Fruit fly (Drosophila melanogaster) whole organism, embryonic: Measurements from ENCODE around the gene CG14339.
A peak's percentile ranks its signal among the peaks of the same experiment; 100 is the strongest.

Source experiments
- Abd-B ChIP-seq: fragments of 200-800 bp; sonication (Bioruptor generic); optimal IDR thresholded peaks from 2 replicates; lab custom pipeline; 2018; ENCODE audit warnings: missing biosample characterization, mild to moderate bottlenecking, missing genetic modification characterization, moderate library complexity
- Aef1 ChIP-seq: fragments of 200-800 bp; sonication (Bioruptor generic); IDR thresholded peaks from 3 replicates; pipeline ENCODE4 v1.3.6; 2022; ENCODE audit warnings: missing biosample characterization, missing genetic modification characterization
- CG10321 ChIP-seq: fragments of 200-800 bp; sonication (Bioruptor generic); IDR thresholded peaks from 2 replicates; pipeline ENCODE4 v1.3.6; 2022; ENCODE audit warnings: missing biosample characterization, missing genetic modification characterization
- CG12104 ChIP-seq: fragments of 200-800 bp; sonication (Bioruptor generic); optimal IDR thresholded peaks from 3 replicates; lab custom pipeline; 2016; ENCODE audit warnings: missing biosample characterization, missing genetic modification characterization
- CG13287 ChIP-seq: fragments of 200-800 bp; sonication (Bioruptor generic); IDR thresholded peaks from 2 replicates; pipeline ENCODE4 v1.3.6; 2022; ENCODE audit warnings: missing biosample characterization, missing genetic modification characterization; ENCODE audit not compliant: partially characterized antibody
- CG13424 ChIP-seq: fragments of 200-800 bp; sonication (Bioruptor generic); optimal IDR thresholded peaks from 2 replicates; lab custom pipeline; 2019; ENCODE audit warnings: missing biosample characterization, mild to moderate bottlenecking, missing genetic modification characterization, moderate library complexity
- CG13624 ChIP-seq: fragments of 200-800 bp; sonication (Bioruptor generic); optimal IDR thresholded peaks from 2 replicates; lab custom pipeline; 2016; ENCODE audit warnings: missing biosample characterization, missing genetic modification characterization
- CG1603 ChIP-seq: fragments of 200-800 bp; sonication (Bioruptor generic); optimal IDR thresholded peaks from 2 replicates; lab custom pipeline; 2019; ENCODE audit warnings: missing biosample characterization, mild to moderate bottlenecking, missing genetic modification characterization, moderate library complexity
- CG17385 ChIP-seq: fragments of 200-800 bp; sonication (Bioruptor generic); optimal IDR thresholded peaks from 3 replicates; lab custom pipeline; 2018; ENCODE audit warnings: missing biosample characterization, mild to moderate bottlenecking, missing genetic modification characterization
- CG18599 ChIP-seq: fragments of 200-800 bp; sonication (Bioruptor generic); optimal IDR thresholded peaks from 3 replicates; lab custom pipeline; 2017; ENCODE audit warnings: missing biosample characterization, missing genetic modification characterization, mild to moderate bottlenecking, moderate library complexity, missing genetic modification reagents
- CG2116 ChIP-seq: fragments of 200-800 bp; sonication (Bioruptor generic); optimal IDR thresholded peaks from 3 replicates; lab custom pipeline; 2018; ENCODE audit warnings: missing biosample characterization, mild to moderate bottlenecking, missing genetic modification characterization
- CG2120 ChIP-seq: fragments of 200-800 bp; sonication (Bioruptor generic); optimal IDR thresholded peaks from 3 replicates; lab custom pipeline; 2016; ENCODE audit warnings: missing biosample characterization, missing genetic modification characterization
- CG3163 ChIP-seq: fragments of 200-800 bp; sonication (Bioruptor generic); optimal IDR thresholded peaks from 3 replicates; lab custom pipeline; 2016; ENCODE audit warnings: missing biosample characterization, missing genetic modification characterization
- CG4424 ChIP-seq: fragments of 200-800 bp; sonication (Bioruptor generic); optimal IDR thresholded peaks from 3 replicates; lab custom pipeline; 2016; ENCODE audit warnings: missing biosample characterization, missing genetic modification characterization
- CG6272 ChIP-seq: fragments of 200-800 bp; sonication (Bioruptor generic); IDR thresholded peaks from 2 replicates; pipeline ENCODE4 v1.3.6; 2022; ENCODE audit warnings: missing biosample characterization, missing genetic modification characterization
- CG7271 ChIP-seq: fragments of 200-800 bp; sonication (Bioruptor generic); optimal IDR thresholded peaks from 2 replicates; lab custom pipeline; 2018; ENCODE audit warnings: missing biosample characterization, mild to moderate bottlenecking, missing genetic modification characterization, moderate library complexity
- CG7372 ChIP-seq: fragments of 200-800 bp; sonication (Bioruptor generic); IDR thresholded peaks from 2 replicates; pipeline ENCODE4 v1.3.6; 2022; ENCODE audit warnings: missing biosample characterization, missing genetic modification characterization
- CG8290 ChIP-seq, 3 experiments: fragments of 200-800 bp; sonication (Bioruptor generic); optimal IDR thresholded peaks; 2 replicates each; lab custom pipeline; 2016 to 2019; ENCODE audit warnings: missing biosample characterization in 3 of 3, missing genetic modification characterization in 3 of 3, mild to moderate bottlenecking in 2 of 3, moderate library complexity in 1 of 3
- CG8388 ChIP-seq: fragments of 200-800 bp; sonication (Bioruptor generic); optimal IDR thresholded peaks from 2 replicates; lab custom pipeline; 2019; ENCODE audit warnings: missing biosample characterization, mild to moderate bottlenecking, missing genetic modification characterization, moderate library complexity
- CG8924 ChIP-seq: fragments of 200-800 bp; optimal IDR thresholded peaks from 3 replicates; lab custom pipeline; 2019; ENCODE audit warnings: missing biosample characterization, mild to moderate bottlenecking, missing genetic modification characterization, moderate library complexity
- CG9727 ChIP-seq: fragments of 200-800 bp; sonication (Bioruptor generic); optimal IDR thresholded peaks from 3 replicates; lab custom pipeline; 2017; ENCODE audit warnings: missing biosample characterization, mild to moderate bottlenecking, missing genetic modification characterization
- CG9932 ChIP-seq: fragments of 200-800 bp; sonication (Bioruptor generic); IDR thresholded peaks from 2 replicates; pipeline ENCODE4 v1.3.6; 2022; ENCODE audit warnings: missing biosample characterization, missing genetic modification characterization
- Elba2 ChIP-seq: fragments of 200-800 bp; sonication (Bioruptor generic); optimal IDR thresholded peaks from 3 replicates; lab custom pipeline; 2016; ENCODE audit warnings: missing biosample characterization, missing genetic modification characterization
- Fer3 ChIP-seq: fragments of 200-800 bp; sonication (Bioruptor generic); optimal IDR thresholded peaks from 2 replicates; lab custom pipeline; 2018; ENCODE audit warnings: missing biosample characterization, mild to moderate bottlenecking, missing genetic modification characterization, moderate library complexity
- H2.0 ChIP-seq: fragments of 200-800 bp; sonication (Bioruptor generic); IDR thresholded peaks from 2 replicates; pipeline ENCODE4 v1.3.6; 2022; ENCODE audit warnings: missing biosample characterization, missing genetic modification characterization
- HLH3B ChIP-seq: fragments of 200-800 bp; sonication (Bioruptor generic); IDR thresholded peaks from 2 replicates; pipeline ENCODE4 v1.3.6; 2022; ENCODE audit warnings: missing biosample characterization, missing genetic modification characterization
- Hsf ChIP-seq: fragments of 200-800 bp; sonication (Bioruptor generic); optimal IDR thresholded peaks from 3 replicates; lab custom pipeline; 2016; ENCODE audit warnings: missing biosample characterization, missing genetic modification characterization
- Lhr ChIP-seq: fragments of 200-800 bp; sonication (Bioruptor generic); optimal IDR thresholded peaks from 3 replicates; lab custom pipeline; 2017; ENCODE audit warnings: mild to moderate bottlenecking, missing biosample characterization, missing genetic modification reagents, missing genetic modification characterization
- MESR4 ChIP-seq: fragments of 200-800 bp; sonication (Bioruptor generic); optimal IDR thresholded peaks from 2 replicates; lab custom pipeline; 2018; ENCODE audit warnings: missing biosample characterization, mild to moderate bottlenecking, missing genetic modification characterization, moderate library complexity
- Rfx ChIP-seq: fragments of 200-800 bp; sonication (Bioruptor generic); IDR thresholded peaks from 2 replicates; pipeline ENCODE4 v1.3.6; 2022; ENCODE audit warnings: missing biosample characterization, missing genetic modification characterization
- bbx ChIP-seq: fragments of 200-800 bp; sonication (Bioruptor generic); IDR thresholded peaks from 2 replicates; pipeline ENCODE4 v1.3.6; 2022; ENCODE audit warnings: missing biosample characterization, missing genetic modification characterization; ENCODE audit not compliant: partially characterized antibody
- crol ChIP-seq: fragments of 200-800 bp; sonication (Bioruptor generic); IDR thresholded peaks from 2 replicates; pipeline ENCODE4 v1.3.6; 2022; ENCODE audit warnings: missing biosample characterization, missing genetic modification characterization
- ewg ChIP-seq: fragments of 200-800 bp; sonication (Bioruptor generic); optimal IDR thresholded peaks from 3 replicates; lab custom pipeline; 2017; ENCODE audit warnings: mild to moderate bottlenecking, missing biosample characterization, missing genetic modification reagents, missing genetic modification characterization
- kah ChIP-seq: fragments of 200-800 bp; sonication (Bioruptor generic); optimal IDR thresholded peaks from 2 replicates; lab custom pipeline; 2018; ENCODE audit warnings: missing biosample characterization, mild to moderate bottlenecking, missing genetic modification characterization
- lov ChIP-seq, 2 experiments: fragments of 200-800 bp in 1 of 2; fragments of >200 bp in 1 of 2; sonication (Bioruptor generic) in 1 of 2; IDR thresholded peaks in 1 of 2; optimal IDR thresholded peaks in 1 of 2; 2 replicates in 1 of 2; 3 replicates in 1 of 2; pipeline versions ENCODE4 v1.3.6 to Lab custom; 2017 to 2022; ENCODE audit warnings: missing biosample characterization in 1 of 2, missing genetic modification characterization in 1 of 2
- nmo ChIP-seq: fragments of 200-800 bp; sonication (Bioruptor generic); optimal IDR thresholded peaks from 2 replicates; lab custom pipeline; 2018; ENCODE audit warnings: missing biosample characterization, mild to moderate bottlenecking, missing genetic modification characterization, moderate library complexity
- peb ChIP-seq: fragments of 200-800 bp; sonication (Bioruptor generic); IDR thresholded peaks from 2 replicates; pipeline ENCODE4 v1.3.6; 2022; ENCODE audit warnings: missing biosample characterization, missing genetic modification characterization
- pho ChIP-seq: fragments of 200-800 bp; sonication (Bioruptor generic); optimal IDR thresholded peaks from 2 replicates; lab custom pipeline; 2016; ENCODE audit warnings: missing biosample characterization, missing genetic modification characterization
- schlank ChIP-seq: fragments of 200-800 bp; sonication (Bioruptor generic); optimal IDR thresholded peaks from 2 replicates; lab custom pipeline; 2018; ENCODE audit warnings: missing biosample characterization, mild to moderate bottlenecking, missing genetic modification characterization
- slbo ChIP-seq: fragments of 200-800 bp; sonication (Bioruptor generic); IDR thresholded peaks from 2 replicates; pipeline ENCODE4 v1.3.6; 2022; ENCODE audit warnings: missing biosample characterization, missing genetic modification characterization
- sob ChIP-seq: fragments of 200-800 bp; sonication (Bioruptor generic); IDR thresholded peaks from 2 replicates; pipeline ENCODE4 v1.3.6; 2022; ENCODE audit warnings: missing biosample characterization, missing genetic modification characterization
- sqz ChIP-seq: fragments of 200-800 bp; sonication (Bioruptor generic); optimal IDR thresholded peaks from 3 replicates; lab custom pipeline; 2018; ENCODE audit warnings: missing biosample characterization, mild to moderate bottlenecking, missing genetic modification characterization
- sug ChIP-seq: fragments of 200-800 bp; optimal IDR thresholded peaks from 2 replicates; lab custom pipeline; 2019; ENCODE audit warnings: missing biosample characterization, mild to moderate bottlenecking, missing genetic modification characterization, moderate library complexity
- tgo ChIP-seq: fragments of 200-800 bp; sonication (Bioruptor generic); IDR thresholded peaks from 3 replicates; pipeline ENCODE4 v1.3.6; 2022; ENCODE audit warnings: missing biosample characterization, missing genetic modification characterization
- trem ChIP-seq: fragments of 200-800 bp; optimal IDR thresholded peaks from 3 replicates; lab custom pipeline; 2019; ENCODE audit warnings: missing biosample characterization, mild to moderate bottlenecking, missing genetic modification characterization, moderate library complexity
- trh ChIP-seq: fragments of 200-800 bp; sonication (Bioruptor generic); optimal IDR thresholded peaks from 2 replicates; lab custom pipeline; 2016; ENCODE audit warnings: missing biosample characterization, missing genetic modification characterization
- zfh2 ChIP-seq: fragments of 200-800 bp; sonication (Bioruptor generic); optimal IDR thresholded peaks from 2 replicates; lab custom pipeline; 2016; ENCODE audit warnings: missing biosample characterization, missing genetic modification characterization

Gene CG14339

DNA sequence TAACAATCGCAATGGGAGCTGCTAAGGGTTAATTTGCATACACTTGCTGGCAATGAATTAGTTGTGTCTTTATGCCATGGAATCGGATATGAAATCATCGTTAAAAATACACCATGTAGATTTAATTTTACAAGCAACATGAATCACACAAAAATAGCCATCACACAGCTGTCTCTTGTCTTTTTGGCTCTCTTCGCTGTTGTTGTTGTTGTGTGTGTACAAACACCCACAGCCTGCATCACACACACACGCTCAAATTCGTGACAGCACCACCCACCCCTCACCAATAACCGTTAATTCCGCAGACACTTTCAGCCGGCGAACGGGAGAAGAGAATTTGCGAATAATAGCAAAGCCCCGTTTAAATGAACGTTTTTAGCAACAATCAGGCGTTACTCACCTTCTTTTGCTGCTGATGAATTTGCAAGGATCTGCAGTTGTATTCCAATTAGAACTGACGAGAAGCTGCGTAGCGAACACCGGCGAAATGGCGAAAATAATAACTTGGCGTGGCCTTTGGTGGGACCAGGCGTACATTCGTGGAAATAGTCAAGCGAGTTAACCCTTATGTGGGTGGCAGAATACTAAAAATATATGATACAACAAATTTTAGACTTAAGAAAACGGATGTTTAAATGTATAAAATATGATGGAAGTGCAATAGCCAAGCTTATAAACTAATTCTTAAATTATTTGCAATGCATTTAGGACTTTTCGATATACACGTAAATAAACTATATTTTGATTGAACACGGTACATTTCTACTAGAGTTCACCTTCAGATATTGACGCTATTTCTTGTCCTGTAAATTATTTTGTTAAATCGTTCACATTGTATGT is 49.6 kb downstream of the CG14339 start, which contains the start of gene capt:
TSS of gene capt (minus strand) at position 584 of the 840 bp plus-strand sequence.
- peak; percentile 23; the same call in 1 of the 2 replicates for TF ChIP-seq HLH3B
- peak; percentile 36 for TF ChIP-seq CG13624
- TF ChIP-seq Rfx, result peak; percentile 72
- peak; percentile 79 for TF ChIP-seq Elba2 (GFP tag; lab: Kevin White, UChicago)
- peak; percentile 25; the same call in 1 of the 2 replicates for TF ChIP-seq bbx (GFP tag; lab: Robert Waterston, UW)
- peak; percentile 68 for TF ChIP-seq slbo (GFP tag; lab: Robert Waterston, UW)
- TF ChIP-seq CG12104 (GFP tag; lab: Kevin White, UChicago), result peak; percentile 65
- peak; percentile 42 for TF ChIP-seq zfh2 (GFP tag; lab: Kevin White, UChicago)
- peak; percentile 35 for TF ChIP-seq CG8924 (tag; lab: Kevin White, UChicago)
- TF ChIP-seq Lhr (GFP tag; lab: Kevin White, UChicago), result peak; percentile 12
- 0 out of 2 replicates have a peak, but pooled peaks have one; percentile 7 for TF ChIP-seq H2.0 (GFP tag; lab: Robert Waterston, UW)
- peak; percentile 51; the same call in 2 of the 3 replicates for TF ChIP-seq tgo (GFP tag; lab: Robert Waterston, UW)
- peak; percentile 42; the same call in 1 of the 3 replicates for TF ChIP-seq Aef1
- TF ChIP-seq CG10321 (GFP tag; lab: Robert Waterston, UW), result 0 out of 2 replicates have a peak, but pooled peaks have one; percentile 9
- TF ChIP-seq pho, result peak; percentile 49
- TF ChIP-seq sqz (GFP tag; lab: Kevin White, UChicago), result no peak
- peak; percentile 10 for TF ChIP-seq CG8388 (GFP tag; lab: Kevin White, UChicago)
- no peak for TF ChIP-seq peb (GFP tag; lab: Robert Waterston, UW)
- no peak for TF ChIP-seq trh (GFP tag; lab: Kevin White, UChicago)
- TF ChIP-seq nmo (GFP tag; lab: Kevin White, UChicago), result peak; percentile 40
- peak; percentile 22 for TF ChIP-seq Fer3 (tag; lab: Kevin White, UChicago)
- TF ChIP-seq CG7372 (GFP tag; lab: Robert Waterston, UW), result peak; percentile 39; the same call in 1 of the 2 replicates
- peak; percentile 51 for TF ChIP-seq MESR4
- TF ChIP-seq trem (tag; lab: Kevin White, UChicago), result peak; percentile 9
- peak; percentile 21 for TF ChIP-seq CG4424 (GFP tag; lab: Kevin White, UChicago)
- TF ChIP-seq CG6272, result no peak
- peak; percentile 81 for TF ChIP-seq CG9932 (GFP tag; lab: Robert Waterston, UW)
- TF ChIP-seq CG2116 (GFP tag; lab: Kevin White, UChicago), result peak; percentile 6
- peak; percentile 19; the same call in 1 of the 2 replicates for TF ChIP-seq CG13287
- no peak for TF ChIP-seq CG8290 (GFP tag; optimal IDR thresholded peaks at IDR 0.05; lab: Kevin White, UChicago)
- no peak for TF ChIP-seq CG8290 (tag; optimal IDR thresholded peaks at IDR 0.05; lab: Kevin White, UChicago)
- peak; percentile 10 for TF ChIP-seq CG17385 (GFP tag; lab: Kevin White, UChicago)
- no peak for TF ChIP-seq CG3163 (GFP tag; lab: Kevin White, UChicago)
- no peak for TF ChIP-seq CG7271 (tag; lab: Kevin White, UChicago)
- TF ChIP-seq CG2120 (GFP tag; lab: Kevin White, UChicago), result peak; percentile 74
- peak; percentile 46 for TF ChIP-seq Abd-B (GFP tag; lab: Kevin White, UChicago)
- peak; percentile 39 for TF ChIP-seq CG1603
- peak; percentile 18 for TF ChIP-seq CG9727
- TF ChIP-seq crol (GFP tag; lab: Robert Waterston, UW), result peak; percentile 90
- TF ChIP-seq ewg (GFP tag; lab: Kevin White, UChicago), result peak; percentile 5
- TF ChIP-seq kah (GFP tag; lab: Kevin White, UChicago), result peak; percentile 94
- TF ChIP-seq lov (optimal IDR thresholded peaks at IDR 0.05; lab: Kevin White, UChicago), result no peak
- no peak for TF ChIP-seq lov (GFP tag; IDR thresholded peaks at IDR 0.05; lab: Robert Waterston, UW)
- peak; percentile 27 for TF ChIP-seq schlank (tag; lab: Kevin White, UChicago)
- peak; percentile 8; the same call in 1 of the 2 replicates for TF ChIP-seq sob (GFP tag; lab: Robert Waterston, UW)
- TF ChIP-seq CG13424 (tag; lab: Kevin White, UChicago), result peak; percentile 45
- TF ChIP-seq Hsf (GFP tag; lab: Kevin White, UChicago), result peak; percentile 62
- peak; percentile 38 for TF ChIP-seq sug (tag; lab: Kevin White, UChicago)
- TF ChIP-seq CG18599 (GFP tag; lab: Kevin White, UChicago), result peak; percentile 54
